Fruit fly (Drosophila melanogaster) whole organism, embryonic: ENCODE results near the gene Spn27A.

Experiments used
- Aef1 ChIP-seq: fragments of 200-800 bp; sonication (Bioruptor generic); IDR thresholded peaks from 3 replicates; pipeline ENCODE4 v1.3.6; 2022; ENCODE audit warnings: missing biosample characterization, missing genetic modification characterization
- Atf6 ChIP-seq: fragments of 200-800 bp; sonication (Bioruptor generic); IDR thresholded peaks from 2 replicates; pipeline ENCODE4 v1.3.6; 2022; ENCODE audit warnings: missing biosample characterization, missing genetic modification characterization
- BtbVII ChIP-seq: fragments of 200-800 bp; sonication (Bioruptor generic); optimal IDR thresholded peaks from 3 replicates; lab custom pipeline; 2017; ENCODE audit warnings: missing biosample characterization, mild to moderate bottlenecking, missing genetic modification characterization
- Bteb2 ChIP-seq: fragments of 200-800 bp; sonication (Bioruptor generic); optimal IDR thresholded peaks from 2 replicates; lab custom pipeline; 2016; ENCODE audit warnings: missing biosample characterization, missing genetic modification characterization
- CG10209 ChIP-seq: fragments of 200-800 bp; sonication (Bioruptor generic); optimal IDR thresholded peaks from 3 replicates; lab custom pipeline; 2017; ENCODE audit warnings: missing biosample characterization, mild to moderate bottlenecking, missing genetic modification characterization, missing genetic modification reagents
- CG1024 ChIP-seq: fragments of 200-800 bp; sonication (Bioruptor generic); IDR thresholded peaks from 2 replicates; pipeline ENCODE4 v1.3.6; 2022; ENCODE audit warnings: missing biosample characterization, missing genetic modification characterization
- CG10431 ChIP-seq: fragments of 200-800 bp; sonication (Bioruptor generic); optimal IDR thresholded peaks from 3 replicates; lab custom pipeline; 2018; ENCODE audit warnings: missing biosample characterization, mild to moderate bottlenecking, missing genetic modification characterization
- CG10543 ChIP-seq: fragments of 200-800 bp; sonication (Bioruptor generic); optimal IDR thresholded peaks from 3 replicates; lab custom pipeline; 2017; ENCODE audit warnings: missing biosample characterization, mild to moderate bottlenecking, missing genetic modification characterization, moderate library complexity
- CG12104 ChIP-seq: fragments of 200-800 bp; sonication (Bioruptor generic); optimal IDR thresholded peaks from 3 replicates; lab custom pipeline; 2016; ENCODE audit warnings: missing biosample characterization, missing genetic modification characterization
- CG12659 ChIP-seq: fragments of 200-800 bp; sonication (Bioruptor generic); optimal IDR thresholded peaks from 3 replicates; lab custom pipeline; 2017; ENCODE audit warnings: mild to moderate bottlenecking, missing biosample characterization, missing genetic modification reagents, missing genetic modification characterization
- CG12769 ChIP-seq: fragments of 200-800 bp; sonication (Bioruptor generic); optimal IDR thresholded peaks from 2 replicates; lab custom pipeline; 2019; ENCODE audit warnings: missing biosample characterization, mild to moderate bottlenecking, missing genetic modification characterization, moderate library complexity
- CG16863 ChIP-seq: fragments of 200-800 bp; sonication (Bioruptor generic); optimal IDR thresholded peaks from 3 replicates; lab custom pipeline; 2016; ENCODE audit warnings: missing biosample characterization, missing genetic modification characterization
- CG2678 ChIP-seq: fragments of 200-800 bp; sonication (Bioruptor generic); optimal IDR thresholded peaks from 3 replicates; lab custom pipeline; 2019; ENCODE audit warnings: missing biosample characterization, mild to moderate bottlenecking, missing genetic modification characterization, moderate library complexity
- CG3065 ChIP-seq: fragments of 200-800 bp; sonication (Bioruptor generic); optimal IDR thresholded peaks from 2 replicates; lab custom pipeline; 2016; ENCODE audit warnings: missing biosample characterization, missing genetic modification characterization
- CG31388 ChIP-seq: fragments of 200-800 bp; sonication (Bioruptor generic); optimal IDR thresholded peaks from 2 replicates; lab custom pipeline; 2016; ENCODE audit warnings: missing biosample characterization, missing genetic modification characterization
- CG32767 ChIP-seq: fragments of 200-800 bp; sonication (Bioruptor generic); IDR thresholded peaks from 2 replicates; pipeline ENCODE4 v1.3.6; 2022; ENCODE audit warnings: missing biosample characterization, missing genetic modification characterization
- CG3281 ChIP-seq: fragments of 200-800 bp; sonication (Bioruptor generic); optimal IDR thresholded peaks from 3 replicates; lab custom pipeline; 2017; ENCODE audit warnings: missing biosample characterization, mild to moderate bottlenecking, missing genetic modification characterization
- CG34376 ChIP-seq: fragments of 200-800 bp; sonication (Bioruptor generic); optimal IDR thresholded peaks from 2 replicates; lab custom pipeline; 2018; ENCODE audit warnings: missing biosample characterization, mild to moderate bottlenecking, missing genetic modification characterization
- CG34422 ChIP-seq: fragments of 200-800 bp; sonication (Bioruptor generic); IDR thresholded peaks from 3 replicates; pipeline ENCODE4 v1.3.6; 2022; ENCODE audit warnings: missing biosample characterization, missing genetic modification characterization
- CG4707 ChIP-seq: fragments of 200-800 bp; sonication (Bioruptor generic); optimal IDR thresholded peaks from 2 replicates; lab custom pipeline; 2018; ENCODE audit warnings: missing biosample characterization, mild to moderate bottlenecking, missing genetic modification characterization, moderate library complexity
- CG6813 ChIP-seq: fragments of 200-800 bp; sonication (Bioruptor generic); optimal IDR thresholded peaks from 2 replicates; lab custom pipeline; 2017; ENCODE audit warnings: missing biosample characterization, missing genetic modification characterization, mild to moderate bottlenecking, moderate library complexity, missing genetic modification reagents
- CG8281 ChIP-seq: fragments of 200-800 bp; sonication (Bioruptor generic); optimal IDR thresholded peaks from 2 replicates; lab custom pipeline; 2018; ENCODE audit warnings: missing biosample characterization, mild to moderate bottlenecking, missing genetic modification characterization, moderate library complexity
- CG9727 ChIP-seq: fragments of 200-800 bp; sonication (Bioruptor generic); optimal IDR thresholded peaks from 3 replicates; lab custom pipeline; 2017; ENCODE audit warnings: missing biosample characterization, mild to moderate bottlenecking, missing genetic modification characterization
- Dbx ChIP-seq: fragments of 200-800 bp; sonication (Bioruptor generic); IDR thresholded peaks from 3 replicates; pipeline ENCODE4 v1.3.6; 2022; ENCODE audit warnings: missing biosample characterization, missing genetic modification characterization
- Dref ChIP-seq: fragments of 200-800 bp; sonication (Bioruptor generic); IDR thresholded peaks from 2 replicates; pipeline ENCODE4 v1.3.6; 2022; ENCODE audit warnings: missing biosample characterization, missing genetic modification characterization
- HLH4C ChIP-seq: fragments of 200-800 bp; sonication (Bioruptor generic); IDR thresholded peaks from 3 replicates; pipeline ENCODE4 v1.3.6; 2022; ENCODE audit warnings: missing biosample characterization, missing genetic modification characterization; ENCODE audit not compliant: partially characterized antibody
- Hsf ChIP-seq: fragments of 200-800 bp; sonication (Bioruptor generic); optimal IDR thresholded peaks from 3 replicates; lab custom pipeline; 2016; ENCODE audit warnings: missing biosample characterization, missing genetic modification characterization
- Mes4 ChIP-seq: fragments of 200-800 bp; sonication (Bioruptor generic); optimal IDR thresholded peaks from 2 replicates; lab custom pipeline; 2016; ENCODE audit warnings: missing biosample characterization, missing genetic modification characterization
- PHDP ChIP-seq: fragments of 200-800 bp; sonication (Bioruptor generic); optimal IDR thresholded peaks from 3 replicates; lab custom pipeline; 2018; ENCODE audit warnings: missing biosample characterization, mild to moderate bottlenecking, missing genetic modification characterization, moderate library complexity
- Rx ChIP-seq: fragments of 200-800 bp; sonication (Bioruptor generic); IDR thresholded peaks from 2 replicates; pipeline ENCODE4 v1.3.6; 2022; ENCODE audit warnings: missing biosample characterization, missing genetic modification characterization
- Six4 ChIP-seq: fragments of 200-800 bp; sonication (Bioruptor generic); optimal IDR thresholded peaks from 2 replicates; lab custom pipeline; 2016; ENCODE audit warnings: missing biosample characterization, missing genetic modification characterization
- YL-1 ChIP-seq: fragments of 200-800 bp; sonication (Bioruptor generic); optimal IDR thresholded peaks from 3 replicates; lab custom pipeline; 2017; ENCODE audit warnings: missing biosample characterization, mild to moderate bottlenecking, missing genetic modification characterization
- ap ChIP-seq: fragments of 200-800 bp; sonication (Bioruptor generic); IDR thresholded peaks from 2 replicates; pipeline ENCODE4 v1.3.6; 2022; ENCODE audit warnings: missing biosample characterization, missing genetic modification characterization
- cas ChIP-seq: fragments of 200-800 bp; sonication (Bioruptor generic); IDR thresholded peaks from 2 replicates; pipeline ENCODE4 v1.3.6; 2022; ENCODE audit warnings: missing biosample characterization, missing genetic modification characterization
- chif ChIP-seq, 2 experiments: fragments of 200-800 bp; sonication (Bioruptor generic); optimal IDR thresholded peaks; 3 replicates each; lab custom pipeline; 2016; ENCODE audit warnings: missing biosample characterization in 2 of 2, missing genetic modification characterization in 2 of 2
- fu2 ChIP-seq: fragments of 200-800 bp; sonication (Bioruptor generic); optimal IDR thresholded peaks from 2 replicates; lab custom pipeline; 2016; ENCODE audit warnings: missing biosample characterization, missing genetic modification characterization
- lola ChIP-seq, 3 experiments: fragments of >200 bp in 2 of 3; fragments of 200-800 bp in 1 of 3; sonication (Bioruptor generic) in 1 of 3; optimal IDR thresholded peaks; 2 replicates each; lab custom pipeline; 2017 to 2019; ENCODE audit warnings: missing biosample characterization in 3 of 3, missing genetic modification characterization in 3 of 3, mild to moderate bottlenecking in 1 of 3, moderate library complexity in 1 of 3
- nerfin-2 ChIP-seq: fragments of 200-800 bp; sonication (Bioruptor generic); IDR thresholded peaks from 2 replicates; pipeline ENCODE4 v1.3.6; 2022; ENCODE audit warnings: missing biosample characterization, missing genetic modification characterization; ENCODE audit not compliant: partially characterized antibody
- peb ChIP-seq: fragments of 200-800 bp; sonication (Bioruptor generic); IDR thresholded peaks from 2 replicates; pipeline ENCODE4 v1.3.6; 2022; ENCODE audit warnings: missing biosample characterization, missing genetic modification characterization
- run ChIP-seq: fragments of 200-800 bp; sonication (Bioruptor generic); optimal IDR thresholded peaks from 3 replicates; lab custom pipeline; 2018; ENCODE audit warnings: missing biosample characterization, mild to moderate bottlenecking, missing genetic modification characterization
- sima ChIP-seq: fragments of 200-800 bp; sonication (Bioruptor generic); optimal IDR thresholded peaks from 2 replicates; lab custom pipeline; 2016; ENCODE audit warnings: missing biosample characterization, missing genetic modification characterization
- slbo ChIP-seq: fragments of 200-800 bp; sonication (Bioruptor generic); IDR thresholded peaks from 2 replicates; pipeline ENCODE4 v1.3.6; 2022; ENCODE audit warnings: missing biosample characterization, missing genetic modification characterization
- so ChIP-seq: fragments of 200-800 bp; sonication (Bioruptor generic); IDR thresholded peaks from 3 replicates; pipeline ENCODE4 v1.3.6; 2022; ENCODE audit warnings: missing biosample characterization, missing genetic modification characterization
- tin ChIP-seq: fragments of 200-800 bp; sonication (Bioruptor generic); optimal IDR thresholded peaks from 3 replicates; lab custom pipeline; 2016; ENCODE audit warnings: missing biosample characterization, missing genetic modification characterization
- twi ChIP-seq: fragments of 200-800 bp; optimal IDR thresholded peaks from 2 replicates; lab custom pipeline; 2019; ENCODE audit warnings: missing biosample characterization, mild to moderate bottlenecking, missing genetic modification characterization, moderate library complexity
- tx ChIP-seq: fragments of 200-800 bp; sonication (Bioruptor generic); optimal IDR thresholded peaks from 2 replicates; lab custom pipeline; 2016; ENCODE audit warnings: missing biosample characterization, missing genetic modification characterization
- unc-4 ChIP-seq: fragments of 200-800 bp; sonication (Bioruptor generic); IDR thresholded peaks from 2 replicates; pipeline ENCODE4 v1.3.6; 2022; ENCODE audit warnings: missing biosample characterization, missing genetic modification characterization; ENCODE audit not compliant: partially characterized antibody
- unpg ChIP-seq: fragments of 200-800 bp; sonication (Bioruptor generic); optimal IDR thresholded peaks from 3 replicates; lab custom pipeline; 2018; ENCODE audit warnings: missing biosample characterization, mild to moderate bottlenecking, missing genetic modification characterization, moderate library complexity
- vfl ChIP-seq: fragments of 200-800 bp; sonication (Bioruptor generic); optimal IDR thresholded peaks from 2 replicates; lab custom pipeline; 2016; ENCODE audit warnings: missing biosample characterization, missing genetic modification characterization
- wor ChIP-seq: fragments of 200-800 bp; sonication (Bioruptor generic); IDR thresholded peaks from 2 replicates; pipeline ENCODE4 v1.3.6; 2022; ENCODE audit warnings: missing biosample characterization, missing genetic modification characterization
- zf30C ChIP-seq: fragments of 200-800 bp; sonication (Bioruptor generic); optimal IDR thresholded peaks from 3 replicates; lab custom pipeline; 2018; ENCODE audit warnings: missing biosample characterization, mild to moderate bottlenecking, missing genetic modification characterization

The Spn27A gene

DNA sequence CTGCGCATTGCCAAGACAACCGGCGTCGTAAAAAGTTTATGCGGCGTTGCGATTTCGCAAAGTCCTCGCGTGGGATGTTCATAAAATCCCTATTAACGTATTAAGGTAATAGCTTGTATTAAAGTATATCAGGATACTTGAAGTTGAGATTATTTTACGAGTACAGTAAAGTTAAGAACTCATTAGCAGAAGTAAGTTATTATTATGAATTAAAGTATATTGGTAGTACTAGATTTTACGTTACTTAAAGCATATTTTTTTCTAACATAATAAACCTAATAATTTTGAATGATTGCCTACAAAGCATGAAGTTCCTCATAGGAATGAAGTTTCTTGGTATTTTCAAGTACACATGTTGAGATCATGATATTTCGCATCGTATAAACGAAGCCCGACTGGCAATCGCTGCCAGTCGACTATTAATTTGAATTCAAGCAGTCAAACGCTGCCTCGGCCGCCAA lies 20.7 kb upstream of the Spn27A start (continued):
- TF ChIP-seq vfl (GFP tag; lab: Kevin White, UChicago) (no peak), CG3281 (GFP tag; lab: Kevin White, UChicago) (peak; percentile 33), unpg (GFP tag; lab: Kevin White, UChicago) (peak; percentile 36), YL-1 (GFP tag; lab: Kevin White, UChicago) (no peak), CG31388 (GFP tag; lab: Kevin White, UChicago) (no peak), CG8281 (tag; lab: Kevin White, UChicago) (no peak), Rx (GFP tag; lab: Robert Waterston, UW) (no peak), unc-4 (no peak), sima (GFP tag; lab: Kevin White, UChicago) (no peak), CG6813 (GFP tag; lab: Kevin White, UChicago) (no peak), CG10431 (GFP tag; lab: Kevin White, UChicago) (peak; percentile 10), slbo (GFP tag; lab: Robert Waterston, UW) (no peak), Aef1 (GFP tag; lab: Robert Waterston, UW) (no peak), Atf6 (GFP tag; lab: Robert Waterston, UW) (peak; percentile 14; the same call in 1 of the 2 replicates), CG10209 (peak; percentile 48), run (no peak), BtbVII (GFP tag; lab: Kevin White, UChicago) (peak; percentile 57), fu2 (GFP tag; lab: Kevin White, UChicago) (no peak), peb (GFP tag; lab: Robert Waterston, UW) (no peak), Hsf (peak; percentile 21), HLH4C (GFP tag; lab: Robert Waterston, UW) (no peak), tx (GFP tag; lab: Kevin White, UChicago) (no peak), CG34376 (GFP tag; lab: Kevin White, UChicago) (peak; percentile 14), CG10543 (GFP tag; lab: Kevin White, UChicago) (no peak), chif (GFP tag; optimal IDR thresholded peaks at IDR 0.05; lab: Kevin White, UChicago) (peak in 1 of 2 experiments; percentile 44), CG32767 (GFP tag; lab: Robert Waterston, UW) (no peak), Mes4 (GFP tag; lab: Kevin White, UChicago) (no peak), so (GFP tag; lab: Robert Waterston, UW) (no peak), tin (peak; percentile 27), CG12769 (tag; lab: Kevin White, UChicago) (no peak), nerfin-2 (GFP tag; lab: Robert Waterston, UW) (no peak), CG2678 (peak; percentile 73), ap (GFP tag; lab: Robert Waterston, UW) (no peak), CG9727 (GFP tag; lab: Kevin White, UChicago) (peak; percentile 64), CG4707 (no peak), Six4 (GFP tag; lab: Kevin White, UChicago) (peak; percentile 41), CG12104 (GFP tag; lab: Kevin White, UChicago) (peak; percentile 19), Dref (GFP tag; lab: Robert Waterston, UW) (no peak), wor (GFP tag; lab: Robert Waterston, UW) (no peak), Dbx (no peak), PHDP (tag; lab: Kevin White, UChicago) (peak; percentile 50), CG1024 (GFP tag; lab: Robert Waterston, UW) (no peak), cas (GFP tag; lab: Robert Waterston, UW) (no peak), CG34422 (GFP tag; lab: Robert Waterston, UW) (no peak), zf30C (no peak), twi (tag; lab: Kevin White, UChicago) (peak; percentile 16), CG3065 (GFP tag; lab: Kevin White, UChicago) (no peak), Bteb2 (GFP tag; lab: Kevin White, UChicago) (peak; percentile 8), CG16863 (GFP tag; lab: Kevin White, UChicago) (no peak), CG12659 (GFP tag; lab: Kevin White, UChicago) (peak; percentile 50), lola (GFP tag; optimal IDR thresholded peaks at IDR 0.05; lab: Kevin White, UChicago) (peak in 1 of 3 experiments; percentile 80)
